Worm (Caenorhabditis elegans): Measurements from ENCODE around the gene lgg-1.

lgg-1 gene

DNA sequence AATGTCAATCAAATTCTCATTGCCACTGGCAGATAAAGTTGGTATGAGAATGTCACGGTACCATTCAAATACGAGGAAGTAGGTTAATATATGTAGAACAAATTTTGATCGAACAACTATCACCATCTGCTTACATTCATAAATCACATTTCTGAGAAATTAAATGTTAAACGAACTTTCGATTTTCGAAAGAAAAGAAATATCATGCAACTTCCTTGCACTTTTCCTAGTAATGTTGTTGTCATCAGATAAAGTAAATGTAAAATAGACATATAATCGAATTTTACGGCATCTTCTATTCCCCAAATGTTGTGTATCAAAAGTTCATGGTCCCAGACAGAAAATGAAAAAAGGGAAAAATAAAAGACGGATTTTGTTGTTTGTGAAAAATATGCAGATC, 36.1 kb downstream of the lgg-1 start:
- TF ChIP-seq hmg-20 (GFP tag; IDR thresholded peaks at IDR 0.05) (no peak), mes-4 (tag; optimal IDR thresholded peaks at IDR 0.05) (no peak), let-526 (GFP tag; IDR thresholded peaks at IDR 0.05) (no peak), ztf-6 (GFP tag; IDR thresholded peaks at IDR 0.05) (no peak), atf-7 (tag; optimal IDR thresholded peaks at IDR 0.05) (no peak), bed-1 (GFP tag; IDR thresholded peaks at IDR 0.05) (no peak), tlf-1 (GFP tag; optimal IDR thresholded peaks at IDR 0.05) (no peak), T26A5.8 (tag; optimal IDR thresholded peaks at IDR 0.05) (no peak), madf-8 (GFP tag; conservative IDR thresholded peaks at IDR 0.05) (no peak), lsl-1 (GFP tag; optimal IDR thresholded peaks at IDR 0.05) (no peak), rec-8 (tag; optimal IDR thresholded peaks at IDR 0.05) (no peak), tbp1 (GFP tag; optimal IDR thresholded peaks at IDR 0.05) (no peak), madf-10 (tag; optimal IDR thresholded peaks at IDR 0.05) (no peak), lag-1 (GFP tag; IDR thresholded peaks at IDR 0.05) (no peak), nhr-90 (tag; optimal IDR thresholded peaks at IDR 0.05) (no peak), fkh-3 (tag; optimal IDR thresholded peaks at IDR 0.05) (no peak)

DNA sequence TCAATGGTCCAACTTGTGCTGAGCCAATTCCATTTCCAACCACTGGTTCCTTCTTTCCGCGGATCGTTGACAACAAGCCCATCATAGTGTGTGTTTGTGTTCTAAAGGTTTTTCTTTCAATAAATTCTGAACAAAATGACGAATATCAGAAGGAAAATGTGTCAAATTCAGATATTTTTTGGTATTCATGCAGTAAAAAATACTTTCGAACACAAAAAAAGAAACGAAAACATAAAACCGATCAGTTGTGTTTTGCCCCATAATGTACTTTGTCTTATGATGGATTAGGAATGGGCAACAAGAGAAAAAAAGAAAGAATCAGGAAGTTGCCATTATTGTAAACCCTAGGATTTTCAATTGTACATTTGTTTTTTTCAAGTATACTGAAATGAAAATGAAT, 38.3 kb downstream of the lgg-1 start, which contains the start of gene glb-10:
glb-10 (minus strand) TSS at position 101 of the 400 bp plus-strand sequence.
- TF ChIP-seq chd-7 (tag; optimal IDR thresholded peaks at IDR 0.05) = no peak
- TF ChIP-seq attf-3 (GFP tag; conservative IDR thresholded peaks at IDR 0.05) = no peak
- no peak for TF ChIP-seq lsl-1 (GFP tag; optimal IDR thresholded peaks at IDR 0.05)
- TF ChIP-seq madf-8 (GFP tag; conservative IDR thresholded peaks at IDR 0.05) = no peak
- no peak for TF ChIP-seq tbx-9 (tag; optimal IDR thresholded peaks at IDR 0.05; ENCODE audit: borderline replicate concordance)
- no peak for TF ChIP-seq Y53G8AR.9 (GFP tag; conservative IDR thresholded peaks at IDR 0.05)
- TF ChIP-seq akir-1 (GFP tag; optimal IDR thresholded peaks at IDR 0.05) = no peak
- no peak for TF ChIP-seq snpc-4 (GFP tag; optimal IDR thresholded peaks at IDR 0.05)
- TF ChIP-seq snpc-4 (tag; optimal IDR thresholded peaks at IDR 0.05) = no peak
- TF ChIP-seq Y56A3A.18 (GFP tag; IDR thresholded peaks at IDR 0.05) = no peak
- no peak for TF ChIP-seq cebp-2 (GFP tag; IDR thresholded peaks at IDR 0.05)

DNA sequence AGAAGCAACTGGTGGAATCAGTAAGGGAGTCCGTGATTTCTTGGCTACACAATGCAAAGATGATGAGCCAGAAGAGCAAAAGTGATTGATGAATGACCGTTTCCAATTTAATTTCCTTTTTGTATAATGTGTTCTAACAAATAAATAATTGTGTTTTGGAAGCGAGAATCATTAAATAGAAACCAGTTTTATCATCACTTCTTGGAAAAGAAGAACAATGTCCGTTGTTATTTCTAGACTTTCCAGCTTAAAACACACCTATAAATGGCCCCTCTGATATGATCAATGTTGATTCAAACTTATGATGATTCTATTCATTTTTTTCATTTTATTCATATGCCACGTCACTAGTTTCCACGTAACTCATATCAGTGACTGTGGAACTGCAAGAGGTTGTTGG, 41.4 kb downstream of the lgg-1 start, which contains the start of gene C29F5.8:
C29F5.8 (plus strand) TSS at position 301 of the 400 bp plus-strand sequence.
- TF ChIP-seq die-1 (tag; optimal IDR thresholded peaks at IDR 0.05) = no peak
- TF ChIP-seq mes-4 (tag; optimal IDR thresholded peaks at IDR 0.05) = no peak
- TF ChIP-seq lin-35 (GFP tag; optimal IDR thresholded peaks at IDR 0.05) = no peak
- TF ChIP-seq ztf-26 (tag; optimal IDR thresholded peaks at IDR 0.05) = no peak
- no peak for TF ChIP-seq egl-44 (GFP tag; IDR thresholded peaks at IDR 0.05)
- TF ChIP-seq T07F8.4 (tag; optimal IDR thresholded peaks at IDR 0.05) = no peak
- TF ChIP-seq sea-2 (GFP tag; IDR thresholded peaks at IDR 0.05) = no peak
- TF ChIP-seq lag-1 (GFP tag; IDR thresholded peaks at IDR 0.05) = no peak
- no peak for TF ChIP-seq ets-4 (GFP tag; optimal IDR thresholded peaks at IDR 0.05)
- TF ChIP-seq Y67H2A.10 (GFP tag; conservative IDR thresholded peaks at IDR 0.05) = no peak
- no peak for TF ChIP-seq efl-1 (GFP tag; optimal IDR thresholded peaks at IDR 0.05)

DNA sequence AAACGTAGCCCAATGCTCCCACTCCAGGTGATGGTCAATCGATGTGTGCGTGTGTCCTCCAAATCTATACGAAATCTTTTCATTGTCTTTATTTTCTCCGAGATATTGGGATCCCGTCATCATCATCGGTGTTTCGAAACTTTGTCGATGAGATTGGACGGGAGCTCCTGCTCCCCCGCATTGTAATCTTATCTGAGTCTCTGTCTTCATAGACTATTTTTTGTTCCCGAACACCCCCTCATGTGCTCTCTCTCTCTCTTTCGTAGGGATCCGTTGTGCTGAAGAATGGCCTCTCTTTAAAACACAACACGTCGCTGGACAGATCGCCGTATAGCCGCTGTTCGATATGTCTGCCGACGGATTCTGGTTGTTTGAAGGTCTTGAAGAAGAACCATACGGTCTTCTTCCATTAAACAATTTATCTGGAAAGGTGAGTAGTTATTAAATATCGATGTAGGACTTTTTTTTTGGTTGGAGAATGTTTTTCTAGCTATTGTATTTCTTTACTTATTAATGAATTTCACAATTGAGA, 44.2 kb downstream of the lgg-1 start, which contains the start of gene C29F5.1:
C29F5.1 (plus strand) TSS at position 317 of the 532 bp plus-strand sequence.
- TF ChIP-seq T07F8.4 (tag; optimal IDR thresholded peaks at IDR 0.05) (no peak), ceh-27 (GFP tag; optimal IDR thresholded peaks at IDR 0.05) (no peak), T26A5.8 (tag; optimal IDR thresholded peaks at IDR 0.05) (no peak), B0336.3 (GFP tag; IDR thresholded peaks at IDR 0.05) (no peak), F37B4.10 (GFP tag; IDR thresholded peaks at IDR 0.05) (no peak), Y79H2A.3 (GFP tag; conservative IDR thresholded peaks at IDR 0.05) (no peak), nhr-27 (tag; optimal IDR thresholded peaks at IDR 0.05) (no peak), pha-4 (tag; optimal IDR thresholded peaks at IDR 0.05) (no peak)

Data from whole organism, young adult.